Fruit fly (Drosophila melanogaster) whole organism, embryonic: ENCODE data around the gene CG32428.

Experiments used
- CG10267 ChIP-seq: fragments of 200-800 bp; sonication (Bioruptor generic); optimal IDR thresholded peaks from 2 replicates; lab custom pipeline; 2018; ENCODE audit warnings: missing biosample characterization, mild to moderate bottlenecking, missing genetic modification characterization, moderate library complexity
- CG10274 ChIP-seq: fragments of 200-800 bp; sonication (Bioruptor generic); optimal IDR thresholded peaks from 3 replicates; lab custom pipeline; 2017; ENCODE audit warnings: missing biosample characterization, mild to moderate bottlenecking, missing genetic modification characterization
- CG10366 ChIP-seq: fragments of 200-800 bp; sonication (Bioruptor generic); IDR thresholded peaks from 2 replicates; pipeline ENCODE4 v1.3.6; 2022; ENCODE audit warnings: missing biosample characterization, missing genetic modification characterization
- CG10431 ChIP-seq: fragments of 200-800 bp; sonication (Bioruptor generic); optimal IDR thresholded peaks from 3 replicates; lab custom pipeline; 2018; ENCODE audit warnings: missing biosample characterization, mild to moderate bottlenecking, missing genetic modification characterization
- CG10543 ChIP-seq: fragments of 200-800 bp; sonication (Bioruptor generic); optimal IDR thresholded peaks from 3 replicates; lab custom pipeline; 2017; ENCODE audit warnings: missing biosample characterization, mild to moderate bottlenecking, missing genetic modification characterization, moderate library complexity
- CG11398 ChIP-seq: fragments of 200-800 bp; sonication (Bioruptor generic); optimal IDR thresholded peaks from 2 replicates; lab custom pipeline; 2016; ENCODE audit warnings: missing biosample characterization, missing genetic modification characterization
- CG11560 ChIP-seq: fragments of 200-800 bp; sonication (Bioruptor generic); IDR thresholded peaks from 3 replicates; pipeline ENCODE4 v1.3.6; 2022; ENCODE audit warnings: missing biosample characterization, missing genetic modification characterization
- CG13424 ChIP-seq: fragments of 200-800 bp; sonication (Bioruptor generic); optimal IDR thresholded peaks from 2 replicates; lab custom pipeline; 2019; ENCODE audit warnings: missing biosample characterization, mild to moderate bottlenecking, missing genetic modification characterization, moderate library complexity
- CG1647 ChIP-seq: fragments of 200-800 bp; sonication (Bioruptor generic); optimal IDR thresholded peaks from 3 replicates; lab custom pipeline; 2016; ENCODE audit warnings: missing biosample characterization, missing genetic modification characterization
- CG16813 ChIP-seq: fragments of 200-800 bp; sonication (Bioruptor generic); IDR thresholded peaks from 3 replicates; pipeline ENCODE4 v1.3.6; 2022; ENCODE audit warnings: missing biosample characterization, missing genetic modification characterization; ENCODE audit not compliant: partially characterized antibody
- CG17359 ChIP-seq: fragments of 200-800 bp; sonication (Bioruptor generic); optimal IDR thresholded peaks from 3 replicates; lab custom pipeline; 2018; ENCODE audit warnings: missing biosample characterization, mild to moderate bottlenecking, missing genetic modification characterization, moderate library complexity
- CG2202 ChIP-seq: fragments of 200-800 bp; sonication (Bioruptor generic); optimal IDR thresholded peaks from 2 replicates; lab custom pipeline; 2018; ENCODE audit warnings: missing biosample characterization, mild to moderate bottlenecking, missing genetic modification characterization
- CG31365 ChIP-seq: fragments of 200-800 bp; sonication (Bioruptor generic); optimal IDR thresholded peaks from 2 replicates; lab custom pipeline; 2018; ENCODE audit warnings: missing biosample characterization, mild to moderate bottlenecking, missing genetic modification characterization
- CG32767 ChIP-seq: fragments of 200-800 bp; sonication (Bioruptor generic); IDR thresholded peaks from 2 replicates; pipeline ENCODE4 v1.3.6; 2022; ENCODE audit warnings: missing biosample characterization, missing genetic modification characterization
- CG33557 ChIP-seq: fragments of 200-800 bp; sonication (Bioruptor generic); optimal IDR thresholded peaks from 2 replicates; lab custom pipeline; 2019; ENCODE audit warnings: missing biosample characterization, mild to moderate bottlenecking, missing genetic modification characterization, moderate library complexity
- CG4424 ChIP-seq: fragments of 200-800 bp; sonication (Bioruptor generic); optimal IDR thresholded peaks from 3 replicates; lab custom pipeline; 2016; ENCODE audit warnings: missing biosample characterization, missing genetic modification characterization
- CG4617 ChIP-seq: fragments of 200-800 bp; sonication (Bioruptor generic); optimal IDR thresholded peaks from 3 replicates; lab custom pipeline; 2016; ENCODE audit warnings: missing biosample characterization, missing genetic modification characterization, borderline replicate concordance
- CG5245 ChIP-seq: fragments of 200-800 bp; sonication (Bioruptor generic); optimal IDR thresholded peaks from 3 replicates; lab custom pipeline; 2016; ENCODE audit warnings: missing biosample characterization, missing genetic modification characterization
- CG5953 ChIP-seq: fragments of 200-800 bp; sonication (Bioruptor generic); IDR thresholded peaks from 2 replicates; pipeline ENCODE4 v1.3.6; 2022; ENCODE audit warnings: missing biosample characterization, missing genetic modification characterization
- CG7839 ChIP-seq: fragments of 200-800 bp; sonication (Bioruptor generic); optimal IDR thresholded peaks from 3 replicates; lab custom pipeline; 2018; ENCODE audit warnings: missing biosample characterization, mild to moderate bottlenecking, missing genetic modification characterization, moderate library complexity
- CrebB ChIP-seq: fragments of 200-800 bp; sonication (Bioruptor generic); optimal IDR thresholded peaks from 3 replicates; lab custom pipeline; 2018; ENCODE audit warnings: missing biosample characterization, mild to moderate bottlenecking, missing genetic modification characterization
- D19A ChIP-seq: fragments of 200-800 bp; optimal IDR thresholded peaks from 3 replicates; lab custom pipeline; 2019; ENCODE audit warnings: missing biosample characterization, mild to moderate bottlenecking, missing genetic modification characterization, moderate library complexity
- Doc3 ChIP-seq: fragments of 200-800 bp; sonication (Bioruptor generic); IDR thresholded peaks from 3 replicates; pipeline ENCODE4 v1.3.6; 2022; ENCODE audit warnings: missing biosample characterization, missing genetic modification characterization; ENCODE audit not compliant: partially characterized antibody
- E2f1 ChIP-seq: fragments of 200-800 bp; sonication (Bioruptor generic); IDR thresholded peaks from 2 replicates; pipeline ENCODE4 v1.3.6; 2022; ENCODE audit warnings: missing biosample characterization, missing genetic modification characterization
- Fer2 ChIP-seq: fragments of 200-800 bp; sonication (Bioruptor generic); optimal IDR thresholded peaks from 2 replicates; lab custom pipeline; 2018; ENCODE audit warnings: missing biosample characterization, mild to moderate bottlenecking, missing genetic modification characterization, moderate library complexity
- Hey ChIP-seq: fragments of 200-800 bp; sonication (Bioruptor generic); optimal IDR thresholded peaks from 3 replicates; lab custom pipeline; 2018; ENCODE audit warnings: missing biosample characterization, mild to moderate bottlenecking, missing genetic modification characterization
- HmgZ ChIP-seq: fragments of 200-800 bp; sonication (Bioruptor generic); optimal IDR thresholded peaks from 2 replicates; lab custom pipeline; 2018; ENCODE audit warnings: missing biosample characterization, mild to moderate bottlenecking, missing genetic modification characterization
- Jarid2 ChIP-seq: fragments of 200-800 bp; sonication (Bioruptor generic); optimal IDR thresholded peaks from 3 replicates; lab custom pipeline; 2017; ENCODE audit warnings: mild to moderate bottlenecking, missing biosample characterization, missing genetic modification reagents, missing genetic modification characterization
- Lpt ChIP-seq: fragments of >200 bp; optimal IDR thresholded peaks from 2 replicates; lab custom pipeline; 2018; ENCODE audit warnings: missing biosample characterization, missing genetic modification characterization
- MTF-1 ChIP-seq: fragments of 200-800 bp; sonication (Bioruptor generic); optimal IDR thresholded peaks from 2 replicates; lab custom pipeline; 2018; ENCODE audit warnings: missing biosample characterization, mild to moderate bottlenecking, missing genetic modification characterization, borderline replicate concordance
- Med ChIP-seq: fragments of 200-800 bp; sonication (Bioruptor generic); peaks from one replicate; lab custom pipeline; 2016; ENCODE audit warnings: missing biosample characterization, missing genetic modification characterization, mild to moderate bottlenecking, inconsistent platforms, moderate library complexity
- Myb ChIP-seq: fragments of 200-800 bp; sonication (Bioruptor generic); optimal IDR thresholded peaks from 2 replicates; lab custom pipeline; 2016; ENCODE audit warnings: missing biosample characterization, missing genetic modification characterization
- Tbp ChIP-seq: fragments of >200 bp; optimal IDR thresholded peaks from 2 replicates; lab custom pipeline; 2018; ENCODE audit warnings: missing biosample characterization, missing genetic modification characterization
- Trl ChIP-seq, 3 experiments: fragments of >200 bp in 2 of 3; fragments of 200-800 bp in 1 of 3; sonication (Bioruptor generic) in 1 of 3; optimal IDR thresholded peaks; 2 replicates in 1 of 3; 3 replicates in 2 of 3; lab custom pipeline; 2016 to 2017; ENCODE audit warnings: missing biosample characterization in 1 of 3, missing genetic modification characterization in 1 of 3
- Xrp1 ChIP-seq: fragments of 200-800 bp; sonication (Bioruptor generic); IDR thresholded peaks from 2 replicates; pipeline ENCODE4 v1.3.6; 2022; ENCODE audit warnings: missing biosample characterization, missing genetic modification characterization
- cg ChIP-seq: fragments of 200-800 bp; sonication (Bioruptor generic); optimal IDR thresholded peaks from 3 replicates; lab custom pipeline; 2019; ENCODE audit warnings: missing biosample characterization, mild to moderate bottlenecking, missing genetic modification characterization, moderate library complexity
- eyg ChIP-seq: fragments of 200-800 bp; sonication (Bioruptor generic); optimal IDR thresholded peaks from 3 replicates; lab custom pipeline; 2016; ENCODE audit warnings: missing biosample characterization, missing genetic modification characterization
- hb ChIP-seq: fragments of 200-800 bp; sonication (Bioruptor generic); IDR thresholded peaks from 3 replicates; pipeline ENCODE4 v1.3.6; 2022; ENCODE audit warnings: missing biosample characterization, missing genetic modification characterization; ENCODE audit not compliant: partially characterized antibody
- ken ChIP-seq: fragments of 200-800 bp; sonication (Bioruptor generic); IDR thresholded peaks from 3 replicates; pipeline ENCODE4 v1.3.6; 2022; ENCODE audit warnings: missing biosample characterization, missing genetic modification characterization
- kni ChIP-seq: fragments of 200-800 bp; sonication (Bioruptor generic); optimal IDR thresholded peaks from 3 replicates; lab custom pipeline; 2017; ENCODE audit warnings: mild to moderate bottlenecking, missing biosample characterization, missing genetic modification reagents, missing genetic modification characterization
- knrl ChIP-seq: fragments of 200-800 bp; sonication (Bioruptor generic); IDR thresholded peaks from 3 replicates; pipeline ENCODE4 v1.3.6; 2022; ENCODE audit warnings: missing biosample characterization, missing genetic modification characterization; ENCODE audit not compliant: partially characterized antibody
- lab ChIP-seq: fragments of 200-800 bp; sonication (Bioruptor generic); optimal IDR thresholded peaks from 3 replicates; lab custom pipeline; 2017; ENCODE audit warnings: missing biosample characterization, missing genetic modification characterization, mild to moderate bottlenecking, moderate library complexity, missing genetic modification reagents
- mam ChIP-seq: fragments of 200-800 bp; sonication (Bioruptor generic); optimal IDR thresholded peaks from 3 replicates; lab custom pipeline; 2016; ENCODE audit warnings: missing biosample characterization, missing genetic modification characterization
- onecut ChIP-seq: fragments of 200-800 bp; sonication (Bioruptor generic); IDR thresholded peaks from 2 replicates; pipeline ENCODE4 v1.3.6; 2022; ENCODE audit warnings: missing biosample characterization, missing genetic modification characterization
- sima ChIP-seq: fragments of 200-800 bp; sonication (Bioruptor generic); optimal IDR thresholded peaks from 2 replicates; lab custom pipeline; 2016; ENCODE audit warnings: missing biosample characterization, missing genetic modification characterization
- tgo ChIP-seq: fragments of 200-800 bp; sonication (Bioruptor generic); IDR thresholded peaks from 3 replicates; pipeline ENCODE4 v1.3.6; 2022; ENCODE audit warnings: missing biosample characterization, missing genetic modification characterization
- zfh2 ChIP-seq: fragments of 200-800 bp; sonication (Bioruptor generic); optimal IDR thresholded peaks from 2 replicates; lab custom pipeline; 2016; ENCODE audit warnings: missing biosample characterization, missing genetic modification characterization

The CG32428 gene

dm6 chr3L:20446030-20446429, 27.5 kb downstream of the CG32428 start:
- TF ChIP-seq CG7839 (tag; lab: Kevin White, UChicago) (no peak), CG11398 (GFP tag; lab: Kevin White, UChicago) (no peak), eyg (no peak), ken (0 out of 3 replicates have a peak, but pooled peaks have one; percentile 13), CG5245 (GFP tag; lab: Kevin White, UChicago) (no peak), Doc3 (GFP tag; lab: Robert Waterston, UW) (no peak), Hey (no peak), D19A (tag; lab: Kevin White, UChicago) (no peak), HmgZ (tag; lab: Kevin White, UChicago) (no peak), Med (GFP tag; lab: Kevin White, UChicago) (peak; percentile 34), zfh2 (no peak)

dm6 chr3L:20444815-20445519, 28.6 kb downstream of the CG32428 start:
- peak; percentile 90 for TF ChIP-seq CG10366
- peak; percentile 85 for TF ChIP-seq CG5953 (GFP tag; lab: Robert Waterston, UW)
- peak; percentile 22 for TF ChIP-seq CG4617 (GFP tag; lab: Kevin White, UChicago)
- 0 out of 3 replicates have a peak, but pooled peaks have one; percentile 48 for TF ChIP-seq CG11560 (tag; lab: Robert Waterston, UW)
- no peak for TF ChIP-seq CG10431
- peak; percentile 65 for TF ChIP-seq Jarid2 (GFP tag; lab: Kevin White, UChicago)
- TF ChIP-seq Fer2 (tag; lab: Kevin White, UChicago), result peak; percentile 60
- TF ChIP-seq knrl, result peak; percentile 35; the same call in 1 of the 3 replicates
- peak; percentile 9 for TF ChIP-seq CG10543
- peak; percentile 78 for TF ChIP-seq D19A (tag; lab: Kevin White, UChicago)
- peak; percentile 90 for TF ChIP-seq CG7839 (tag; lab: Kevin White, UChicago)
- no peak for TF ChIP-seq CG16813 (GFP tag; lab: Robert Waterston, UW)
- TF ChIP-seq CG33557 (GFP tag; lab: Kevin White, UChicago), result peak; percentile 20
- TF ChIP-seq Xrp1 (GFP tag; lab: Robert Waterston, UW), result peak; percentile 93
- peak; percentile 92 for TF ChIP-seq lab (GFP tag; lab: Kevin White, UChicago)
- no peak for TF ChIP-seq Myb
- TF ChIP-seq sima, result no peak
- peak; percentile 49 for TF ChIP-seq CG2202
- TF ChIP-seq CG10267 (tag; lab: Kevin White, UChicago), result peak; percentile 79
- peak; percentile 91 for TF ChIP-seq tgo
- peak; percentile 82 for TF ChIP-seq CG13424 (tag; lab: Kevin White, UChicago)
- no peak for TF ChIP-seq Tbp
- TF ChIP-seq Lpt (GFP tag; lab: Kevin White, UChicago), result no peak
- TF ChIP-seq kni (GFP tag; lab: Kevin White, UChicago), result no peak
- TF ChIP-seq CG31365 (tag; lab: Kevin White, UChicago), result peak; percentile 53
- TF ChIP-seq onecut (GFP tag; lab: Robert Waterston, UW), result peak; percentile 75
- 0 out of 3 replicates have a peak, but pooled peaks have one; percentile 15 for TF ChIP-seq hb
- TF ChIP-seq CG1647 (GFP tag; lab: Kevin White, UChicago), result no peak
- TF ChIP-seq cg (GFP tag; lab: Kevin White, UChicago), result no peak
- TF ChIP-seq CG17359 (tag; lab: Kevin White, UChicago), result peak; percentile 90
- peak; percentile 44 for TF ChIP-seq mam (GFP tag; lab: Kevin White, UChicago)
- peak; percentile 69 for TF ChIP-seq CrebB (tag; lab: Kevin White, UChicago)
- peak; percentile 88 for TF ChIP-seq CG32767 (GFP tag; lab: Robert Waterston, UW)
- peak; percentile 75 for TF ChIP-seq MTF-1 (GFP tag; lab: Kevin White, UChicago)
- TF ChIP-seq E2f1 (GFP tag; lab: Robert Waterston, UW), result peak; percentile 90
- peak; percentile 88 for TF ChIP-seq CG4424 (GFP tag; lab: Kevin White, UChicago)
- no peak for TF ChIP-seq Trl (optimal IDR thresholded peaks at IDR 0.05; lab: Kevin White, UChicago)
- TF ChIP-seq Trl (GFP tag; optimal IDR thresholded peaks at IDR 0.05; lab: Kevin White, UChicago), result no peak
- TF ChIP-seq CG10274, result peak; percentile 52
